Worm (Caenorhabditis elegans) whole organism, L2 larva: ENCODE data around the gene tbg-1.

Source experiments
- F13H6.1 ChIP-seq: sonication (generic microtip); optimal IDR thresholded peaks from 2 replicates; lab custom pipeline; 2016; ENCODE audit warnings: missing genetic modification characterization, missing compliant biosample characterization
- ZK546.5 ChIP-seq: sonication (generic microtip); optimal IDR thresholded peaks from 2 replicates; lab custom pipeline; 2017; ENCODE audit warnings: missing biosample characterization, missing genetic modification characterization
- ama-1 ChIP-seq: fragments of 150-350 bp; optimal IDR thresholded peaks from 2 replicates; lab custom pipeline; 2018; ENCODE audit warnings: inconsistent platforms
- ceh-16 ChIP-seq: fragments of 150-350 bp; optimal IDR thresholded peaks from 2 replicates; lab custom pipeline; 2014; ENCODE audit warnings: missing biosample characterization, missing genetic modification characterization
- ceh-82 ChIP-seq: fragments of 150-350 bp; optimal IDR thresholded peaks from 2 replicates; lab custom pipeline; 2014; ENCODE audit warnings: missing biosample characterization, missing genetic modification characterization
- dmd-4 ChIP-seq: sonication (generic microtip); optimal IDR thresholded peaks from 2 replicates; lab custom pipeline; 2017; ENCODE audit warnings: missing biosample characterization, missing genetic modification characterization
- egl-27 ChIP-seq: sonication (generic microtip); optimal IDR thresholded peaks from 3 replicates; lab custom pipeline; 2017; ENCODE audit warnings: missing biosample characterization, missing genetic modification reagents, missing genetic modification characterization
- elt-1 ChIP-seq: fragments of 150-350 bp; optimal IDR thresholded peaks from 2 replicates; lab custom pipeline; 2014; ENCODE audit warnings: missing biosample characterization, missing genetic modification characterization
- lin-13 ChIP-seq: fragments of 150-350 bp; optimal IDR thresholded peaks from 2 replicates; lab custom pipeline; 2014; ENCODE audit warnings: missing biosample characterization, missing genetic modification reagents, missing genetic modification characterization
- mab-5 ChIP-seq: fragments of 150-350 bp; optimal IDR thresholded peaks from 2 replicates; lab custom pipeline; 2014; ENCODE audit warnings: missing biosample characterization, missing genetic modification characterization
- nhr-11 ChIP-seq: fragments of 150-350 bp; optimal IDR thresholded peaks from 2 replicates; lab custom pipeline; 2014; ENCODE audit warnings: missing biosample characterization, missing genetic modification characterization
- nhr-77 ChIP-seq: fragments of 150-350 bp; optimal IDR thresholded peaks from 2 replicates; lab custom pipeline; 2014; ENCODE audit warnings: missing biosample characterization, missing genetic modification characterization
- ztf-11 ChIP-seq: sonication (generic microtip); optimal IDR thresholded peaks from 2 replicates; lab custom pipeline; 2017; ENCODE audit warnings: missing biosample characterization, missing genetic modification characterization
- ztf-4 ChIP-seq: fragments of 150-350 bp; optimal IDR thresholded peaks from 2 replicates; lab custom pipeline; 2014; ENCODE audit warnings: missing biosample characterization, missing genetic modification characterization

ce11 chrIII:9621840-9622525, 7.0 kb downstream of the tbg-1 start:
- no peak for TF ChIP-seq ceh-16 (tag; lab: Kevin White, UChicago)
- no peak for TF ChIP-seq mab-5
- TF ChIP-seq ama-1 (lab: Kevin White, UChicago), result no peak
- no peak for TF ChIP-seq dmd-4 (tag; lab: Kevin White, UChicago)
- no peak for TF ChIP-seq nhr-11 (tag; lab: Kevin White, UChicago)
- TF ChIP-seq ztf-4 (tag; lab: Kevin White, UChicago), result no peak
- TF ChIP-seq ZK546.5 (tag; lab: Kevin White, UChicago), result no peak
- no peak for TF ChIP-seq egl-27 (tag; lab: Kevin White, UChicago)
- TF ChIP-seq F13H6.1, result peak; percentile 25
- no peak for TF ChIP-seq lin-13 (GFP tag; lab: Kevin White, UChicago)
- TF ChIP-seq elt-1, result no peak
- TF ChIP-seq ceh-82, result no peak
- TF ChIP-seq ztf-11 (tag; lab: Kevin White, UChicago), result no peak
- no peak for TF ChIP-seq nhr-77 (tag; lab: Kevin White, UChicago)
